Fruit fly (Drosophila melanogaster) whole organism, embryonic: ENCODE results near the gene CG43229.

Source experiments
- BEAF-32 ChIP-seq: fragments of 200-800 bp; sonication (Bioruptor generic); optimal IDR thresholded peaks from 3 replicates; lab custom pipeline; 2017; ENCODE audit warnings: missing biosample characterization, missing genetic modification characterization, mild to moderate bottlenecking, moderate library complexity, missing genetic modification reagents
- CG10209 ChIP-seq: fragments of 200-800 bp; sonication (Bioruptor generic); optimal IDR thresholded peaks from 3 replicates; lab custom pipeline; 2017; ENCODE audit warnings: missing biosample characterization, mild to moderate bottlenecking, missing genetic modification characterization, missing genetic modification reagents
- CG10543 ChIP-seq: fragments of 200-800 bp; sonication (Bioruptor generic); optimal IDR thresholded peaks from 3 replicates; lab custom pipeline; 2017; ENCODE audit warnings: missing biosample characterization, mild to moderate bottlenecking, missing genetic modification characterization, moderate library complexity
- CG12942 ChIP-seq: fragments of 200-800 bp; sonication (Bioruptor generic); optimal IDR thresholded peaks from 3 replicates; lab custom pipeline; 2016; ENCODE audit warnings: missing biosample characterization, missing genetic modification characterization
- CG13287 ChIP-seq: fragments of 200-800 bp; sonication (Bioruptor generic); IDR thresholded peaks from 2 replicates; pipeline ENCODE4 v1.3.6; 2022; ENCODE audit warnings: missing biosample characterization, missing genetic modification characterization; ENCODE audit not compliant: partially characterized antibody
- CG13296 ChIP-seq: fragments of 200-800 bp; sonication (Bioruptor generic); optimal IDR thresholded peaks from 3 replicates; lab custom pipeline; 2018; ENCODE audit warnings: missing biosample characterization, mild to moderate bottlenecking, missing genetic modification characterization
- CG15514 ChIP-seq: fragments of 200-800 bp; sonication (Bioruptor generic); optimal IDR thresholded peaks from 3 replicates; lab custom pipeline; 2017; ENCODE audit warnings: missing biosample characterization, missing genetic modification characterization, mild to moderate bottlenecking, moderate library complexity, missing genetic modification reagents
- CG1602 ChIP-seq: fragments of 200-800 bp; sonication (Bioruptor generic); optimal IDR thresholded peaks from 3 replicates; lab custom pipeline; 2016; ENCODE audit warnings: missing biosample characterization, missing genetic modification characterization
- CG1603 ChIP-seq: fragments of 200-800 bp; sonication (Bioruptor generic); optimal IDR thresholded peaks from 2 replicates; lab custom pipeline; 2019; ENCODE audit warnings: missing biosample characterization, mild to moderate bottlenecking, missing genetic modification characterization, moderate library complexity
- CG17385 ChIP-seq: fragments of 200-800 bp; sonication (Bioruptor generic); optimal IDR thresholded peaks from 3 replicates; lab custom pipeline; 2018; ENCODE audit warnings: missing biosample characterization, mild to moderate bottlenecking, missing genetic modification characterization
- CG17612 ChIP-seq: fragments of 200-800 bp; sonication (Bioruptor generic); IDR thresholded peaks from 2 replicates; pipeline ENCODE4 v1.3.6; 2022; ENCODE audit warnings: missing biosample characterization, missing genetic modification characterization
- CG2678 ChIP-seq: fragments of 200-800 bp; sonication (Bioruptor generic); optimal IDR thresholded peaks from 3 replicates; lab custom pipeline; 2019; ENCODE audit warnings: missing biosample characterization, mild to moderate bottlenecking, missing genetic modification characterization, moderate library complexity
- CG32772 ChIP-seq: fragments of 200-800 bp; sonication (Bioruptor generic); IDR thresholded peaks from 2 replicates; pipeline ENCODE4 v1.3.6; 2022; ENCODE audit warnings: missing biosample characterization, missing genetic modification characterization
- CG33557 ChIP-seq: fragments of 200-800 bp; sonication (Bioruptor generic); optimal IDR thresholded peaks from 2 replicates; lab custom pipeline; 2019; ENCODE audit warnings: missing biosample characterization, mild to moderate bottlenecking, missing genetic modification characterization, moderate library complexity
- CG34376 ChIP-seq: fragments of 200-800 bp; sonication (Bioruptor generic); optimal IDR thresholded peaks from 2 replicates; lab custom pipeline; 2018; ENCODE audit warnings: missing biosample characterization, mild to moderate bottlenecking, missing genetic modification characterization
- CG4617 ChIP-seq: fragments of 200-800 bp; sonication (Bioruptor generic); optimal IDR thresholded peaks from 3 replicates; lab custom pipeline; 2016; ENCODE audit warnings: missing biosample characterization, missing genetic modification characterization, borderline replicate concordance
- CG8290 ChIP-seq, 3 experiments: fragments of 200-800 bp; sonication (Bioruptor generic); optimal IDR thresholded peaks; 2 replicates each; lab custom pipeline; 2016 to 2019; ENCODE audit warnings: missing biosample characterization in 3 of 3, missing genetic modification characterization in 3 of 3, mild to moderate bottlenecking in 2 of 3, moderate library complexity in 1 of 3
- CG9797 ChIP-seq: fragments of 200-800 bp; sonication (Bioruptor generic); optimal IDR thresholded peaks from 3 replicates; lab custom pipeline; 2018; ENCODE audit warnings: missing biosample characterization, mild to moderate bottlenecking, missing genetic modification characterization
- CG9932 ChIP-seq: fragments of 200-800 bp; sonication (Bioruptor generic); IDR thresholded peaks from 2 replicates; pipeline ENCODE4 v1.3.6; 2022; ENCODE audit warnings: missing biosample characterization, missing genetic modification characterization
- D19A ChIP-seq: fragments of 200-800 bp; optimal IDR thresholded peaks from 3 replicates; lab custom pipeline; 2019; ENCODE audit warnings: missing biosample characterization, mild to moderate bottlenecking, missing genetic modification characterization, moderate library complexity
- Dbx ChIP-seq: fragments of 200-800 bp; sonication (Bioruptor generic); IDR thresholded peaks from 3 replicates; pipeline ENCODE4 v1.3.6; 2022; ENCODE audit warnings: missing biosample characterization, missing genetic modification characterization
- Dp ChIP-seq: fragments of 200-800 bp; sonication (Bioruptor generic); optimal IDR thresholded peaks from 2 replicates; lab custom pipeline; 2018; ENCODE audit warnings: missing biosample characterization, mild to moderate bottlenecking, missing genetic modification characterization, moderate library complexity
- Dref ChIP-seq: fragments of 200-800 bp; sonication (Bioruptor generic); IDR thresholded peaks from 2 replicates; pipeline ENCODE4 v1.3.6; 2022; ENCODE audit warnings: missing biosample characterization, missing genetic modification characterization
- E2f2 ChIP-seq: fragments of 200-800 bp; sonication (Bioruptor generic); IDR thresholded peaks from 2 replicates; pipeline ENCODE4 v1.3.6; 2022; ENCODE audit warnings: missing biosample characterization, missing genetic modification characterization
- HLH3B ChIP-seq: fragments of 200-800 bp; sonication (Bioruptor generic); IDR thresholded peaks from 2 replicates; pipeline ENCODE4 v1.3.6; 2022; ENCODE audit warnings: missing biosample characterization, missing genetic modification characterization
- MESR4 ChIP-seq: fragments of 200-800 bp; sonication (Bioruptor generic); optimal IDR thresholded peaks from 2 replicates; lab custom pipeline; 2018; ENCODE audit warnings: missing biosample characterization, mild to moderate bottlenecking, missing genetic modification characterization, moderate library complexity
- Med ChIP-seq: fragments of 200-800 bp; sonication (Bioruptor generic); peaks from one replicate; lab custom pipeline; 2016; ENCODE audit warnings: missing biosample characterization, missing genetic modification characterization, mild to moderate bottlenecking, inconsistent platforms, moderate library complexity
- PHDP ChIP-seq: fragments of 200-800 bp; sonication (Bioruptor generic); optimal IDR thresholded peaks from 3 replicates; lab custom pipeline; 2018; ENCODE audit warnings: missing biosample characterization, mild to moderate bottlenecking, missing genetic modification characterization, moderate library complexity
- Pdp1 ChIP-seq, 2 experiments: fragments of 200-800 bp; sonication (Bioruptor generic); optimal IDR thresholded peaks; 3 replicates each; lab custom pipeline; 2016; ENCODE audit warnings: missing biosample characterization in 2 of 2, missing genetic modification characterization in 2 of 2, mild to moderate bottlenecking in 1 of 2, moderate library complexity in 1 of 2
- Sin3A ChIP-seq: fragments of >200 bp; optimal IDR thresholded peaks from 2 replicates; lab custom pipeline; 2018
- Sry-δ ChIP-seq: fragments of 200-800 bp; sonication (Bioruptor generic); optimal IDR thresholded peaks from 2 replicates; lab custom pipeline; 2016; ENCODE audit warnings: missing biosample characterization, missing genetic modification characterization
- YL-1 ChIP-seq: fragments of 200-800 bp; sonication (Bioruptor generic); optimal IDR thresholded peaks from 3 replicates; lab custom pipeline; 2017; ENCODE audit warnings: missing biosample characterization, mild to moderate bottlenecking, missing genetic modification characterization
- bbx ChIP-seq: fragments of 200-800 bp; sonication (Bioruptor generic); IDR thresholded peaks from 2 replicates; pipeline ENCODE4 v1.3.6; 2022; ENCODE audit warnings: missing biosample characterization, missing genetic modification characterization; ENCODE audit not compliant: partially characterized antibody
- bsh ChIP-seq, 2 experiments: fragments of 200-800 bp; sonication (Bioruptor generic); optimal IDR thresholded peaks; 2 replicates each; lab custom pipeline; 2017 to 2018; ENCODE audit warnings: mild to moderate bottlenecking in 2 of 2, missing biosample characterization in 2 of 2, missing genetic modification characterization in 2 of 2, moderate library complexity in 1 of 2
- exex ChIP-seq: fragments of 200-800 bp; sonication (Bioruptor generic); optimal IDR thresholded peaks from 4 replicates; lab custom pipeline; 2018; ENCODE audit warnings: missing biosample characterization, mild to moderate bottlenecking, missing genetic modification characterization, moderate library complexity
- gfzf ChIP-seq: fragments of 200-800 bp; sonication (Bioruptor generic); optimal IDR thresholded peaks from 2 replicates; lab custom pipeline; 2016; ENCODE audit warnings: missing biosample characterization, mild to moderate bottlenecking, missing genetic modification characterization, moderate library complexity
- hbn ChIP-seq: fragments of 200-800 bp; sonication (Bioruptor generic); IDR thresholded peaks from 2 replicates; pipeline ENCODE4 v1.3.6; 2022; ENCODE audit warnings: missing biosample characterization, missing genetic modification characterization; ENCODE audit not compliant: partially characterized antibody
- insv ChIP-seq, 2 experiments: fragments of 200-800 bp; sonication (Bioruptor generic); optimal IDR thresholded peaks; 3 replicates each; lab custom pipeline; 2016 to 2018; ENCODE audit warnings: missing biosample characterization in 2 of 2, missing genetic modification characterization in 2 of 2
- nerfin-2 ChIP-seq: fragments of 200-800 bp; sonication (Bioruptor generic); IDR thresholded peaks from 2 replicates; pipeline ENCODE4 v1.3.6; 2022; ENCODE audit warnings: missing biosample characterization, missing genetic modification characterization; ENCODE audit not compliant: partially characterized antibody
- onecut ChIP-seq: fragments of 200-800 bp; sonication (Bioruptor generic); IDR thresholded peaks from 2 replicates; pipeline ENCODE4 v1.3.6; 2022; ENCODE audit warnings: missing biosample characterization, missing genetic modification characterization
- pzg ChIP-seq: fragments of 200-800 bp; sonication (Bioruptor generic); optimal IDR thresholded peaks from 3 replicates; lab custom pipeline; 2018; ENCODE audit warnings: missing biosample characterization, mild to moderate bottlenecking, missing genetic modification characterization, moderate library complexity
- row ChIP-seq: fragments of 200-800 bp; sonication (Bioruptor generic); IDR thresholded peaks from 3 replicates; pipeline ENCODE4 v1.3.6; 2022; ENCODE audit warnings: missing biosample characterization, missing genetic modification characterization
- so ChIP-seq: fragments of 200-800 bp; sonication (Bioruptor generic); IDR thresholded peaks from 3 replicates; pipeline ENCODE4 v1.3.6; 2022; ENCODE audit warnings: missing biosample characterization, missing genetic modification characterization
- sug ChIP-seq: fragments of 200-800 bp; optimal IDR thresholded peaks from 2 replicates; lab custom pipeline; 2019; ENCODE audit warnings: missing biosample characterization, mild to moderate bottlenecking, missing genetic modification characterization, moderate library complexity
- ttk ChIP-seq: fragments of 200-800 bp; sonication (Bioruptor generic); IDR thresholded peaks from 2 replicates; pipeline ENCODE4 v2.1.2; 2022; ENCODE audit warnings: missing biosample characterization, missing genetic modification characterization
- unc-4 ChIP-seq: fragments of 200-800 bp; sonication (Bioruptor generic); IDR thresholded peaks from 2 replicates; pipeline ENCODE4 v1.3.6; 2022; ENCODE audit warnings: missing biosample characterization, missing genetic modification characterization; ENCODE audit not compliant: partially characterized antibody
- vfl ChIP-seq: fragments of 200-800 bp; sonication (Bioruptor generic); optimal IDR thresholded peaks from 2 replicates; lab custom pipeline; 2016; ENCODE audit warnings: missing biosample characterization, missing genetic modification characterization

Gene CG43229

dm6 chrX:18090333-18090732 is 48.0 kb upstream of the CG43229 start, which contains the start of gene Swt1 (continued):
- no peak for TF ChIP-seq vfl (GFP tag; lab: Kevin White, UChicago)
- peak; percentile 36; the same call in 1 of the 3 replicates for TF ChIP-seq Dbx
- TF ChIP-seq unc-4 (GFP tag; lab: Robert Waterston, UW) = peak; percentile 87
- no peak for TF ChIP-seq HLH3B (GFP tag; lab: Robert Waterston, UW)
- peak; percentile 92 for TF ChIP-seq bbx (GFP tag; lab: Robert Waterston, UW)
- TF ChIP-seq hbn (GFP tag; lab: Robert Waterston, UW) = peak; percentile 87
- no peak for TF ChIP-seq CG33557 (GFP tag; lab: Kevin White, UChicago)
- no peak for TF ChIP-seq onecut (GFP tag; lab: Robert Waterston, UW)
- TF ChIP-seq CG2678 = no peak
- no peak for TF ChIP-seq D19A (tag; lab: Kevin White, UChicago)
- TF ChIP-seq CG1603 = peak; percentile 44
- TF ChIP-seq PHDP = no peak
- TF ChIP-seq CG10209 = no peak
- TF ChIP-seq CG32772 (GFP tag; lab: Robert Waterston, UW) = no peak
- no peak for TF ChIP-seq CG17385 (GFP tag; lab: Kevin White, UChicago)
- no peak for TF ChIP-seq ttk (GFP tag; lab: Robert Waterston, UW)

dm6 chrX:18091159-18091676 is 47.1 kb upstream of the CG43229 start, which contains the start of gene scu:
Gene scu (plus strand): TSS chrX:18091259.
- peak; percentile 31 for TF ChIP-seq CG15514 (GFP tag; lab: Kevin White, UChicago)
- peak in 1 of 2 experiments; percentile 90 for TF ChIP-seq bsh (GFP tag; optimal IDR thresholded peaks at IDR 0.05; lab: Kevin White, UChicago)
- TF ChIP-seq CG17612 = no peak
- TF ChIP-seq CG9932 (GFP tag; lab: Robert Waterston, UW) = no peak
- TF ChIP-seq BEAF-32 (GFP tag; lab: Kevin White, UChicago) = peak; percentile 25
- peak in 1 of 2 experiments; percentile 72 for TF ChIP-seq Pdp1 (GFP tag; optimal IDR thresholded peaks at IDR 0.05; lab: Kevin White, UChicago)
- peak; percentile 74 for TF ChIP-seq Med (GFP tag; lab: Kevin White, UChicago)
- no peak for TF ChIP-seq CG1602 (GFP tag; lab: Kevin White, UChicago)
- peak; percentile 40 for TF ChIP-seq exex (tag; lab: Kevin White, UChicago)
- TF ChIP-seq nerfin-2 = no peak
- 0 out of 2 replicates have a peak, but pooled peaks have one; percentile 5 for TF ChIP-seq CG13287
- TF ChIP-seq insv (GFP tag; optimal IDR thresholded peaks at IDR 0.05; lab: Kevin White, UChicago) = peak in 1 of 2 experiments; percentile 73
- peak; percentile 64 for TF ChIP-seq gfzf (GFP tag; lab: Kevin White, UChicago)
- TF ChIP-seq Dref (GFP tag; lab: Robert Waterston, UW) = 0 out of 2 replicates have a peak, but pooled peaks have one; percentile 27
- TF ChIP-seq CG8290 (GFP tag; optimal IDR thresholded peaks at IDR 0.05; lab: Kevin White, UChicago) = no peak
- TF ChIP-seq CG8290 (tag; optimal IDR thresholded peaks at IDR 0.05; lab: Kevin White, UChicago) = peak in 1 of 2 experiments; percentile 61
- TF ChIP-seq CG33557 (GFP tag; lab: Kevin White, UChicago) = no peak
- TF ChIP-seq Dp = peak; percentile 46
- no peak for TF ChIP-seq CG12942 (GFP tag; lab: Kevin White, UChicago)
- peak; percentile 2 for TF ChIP-seq Sin3A
- TF ChIP-seq CG10543 (GFP tag; lab: Kevin White, UChicago) = peak; percentile 3
- peak; percentile 40 for TF ChIP-seq CG9797 (GFP tag; lab: Kevin White, UChicago)
- peak; percentile 0 for TF ChIP-seq CG4617 (GFP tag; lab: Kevin White, UChicago)
- TF ChIP-seq row (GFP tag; lab: Robert Waterston, UW) = peak; percentile 60; the same call in 2 of the 3 replicates
- TF ChIP-seq Sry-δ = peak; percentile 25
- TF ChIP-seq unc-4 (GFP tag; lab: Robert Waterston, UW) = 0 out of 2 replicates have a peak, but pooled peaks have one; percentile 13
- TF ChIP-seq so = no peak
- peak; percentile 12 for TF ChIP-seq sug (tag; lab: Kevin White, UChicago)
- peak; percentile 30 for TF ChIP-seq pzg
- peak; percentile 20 for TF ChIP-seq CG13296 (GFP tag; lab: Kevin White, UChicago)
- TF ChIP-seq YL-1 (GFP tag; lab: Kevin White, UChicago) = no peak
- TF ChIP-seq E2f2 (GFP tag; lab: Robert Waterston, UW) = peak; percentile 63
- TF ChIP-seq MESR4 = peak; percentile 60
- peak; percentile 49 for TF ChIP-seq CG34376 (GFP tag; lab: Kevin White, UChicago)
